Fruit fly (Drosophila melanogaster): ENCODE measurements around the gene Rsph1.

dm6 chr2L:13157903-13158302 is 25.3 kb upstream of the Rsph1 start:
- no peak for TF ChIP-seq CG8478 (optimal IDR thresholded peaks at IDR 0.05)
- no peak for TF ChIP-seq CTCF (optimal IDR thresholded peaks at IDR 0.05)
